Fruit fly (Drosophila melanogaster): Measurements from ENCODE around the gene Nmnat.

- TF ChIP-seq psq (optimal IDR thresholded peaks at IDR 0.05) = no peak
- no peak for TF ChIP-seq CG8478 (optimal IDR thresholded peaks at IDR 0.05)
- TF ChIP-seq usp (GFP tag; optimal IDR thresholded peaks at IDR 0.05) = no peak
Observed at dm6 chr3R:24917814-24918636, 27.0 kb upstream of the Nmnat start, which contains the start of the genes PIG-S, sud1 and CG11168.
